Fruit fly (Drosophila melanogaster) whole organism: Measurements from ENCODE around the gene Sry-alpha.

ENCODE experiments used
- CG8478 ChIP-seq: fragments of >200 bp; optimal IDR thresholded peaks from 2 replicates; lab custom pipeline; 2018; ENCODE audit warnings: inconsistent platforms
- Dll ChIP-seq: fragments of >200 bp; optimal IDR thresholded peaks from 2 replicates; lab custom pipeline; 2017
- EcR ChIP-seq, 2 experiments: fragments of >200 bp; optimal IDR thresholded peaks; 2 replicates each; lab custom pipeline; 2017; ENCODE audit warnings: missing biosample characterization in 2 of 2, missing genetic modification characterization in 2 of 2, missing genetic modification reagents in 2 of 2
- pan ChIP-seq: fragments of >200 bp; optimal IDR thresholded peaks from 2 replicates; lab custom pipeline; 2017
- psq ChIP-seq: fragments of >200 bp; optimal IDR thresholded peaks from 2 replicates; lab custom pipeline; 2017
- usp ChIP-seq: fragments of >200 bp; optimal IDR thresholded peaks from 2 replicates; lab custom pipeline; 2017; ENCODE audit warnings: missing biosample characterization, missing genetic modification characterization, mixed read lengths

- TF ChIP-seq usp (GFP tag; lab: Kevin White, UChicago) (no peak), pan (lab: Kevin White, UChicago) (no peak), psq (no peak), CG8478 (no peak), Dll (no peak), EcR (GFP tag; optimal IDR thresholded peaks at IDR 0.05; lab: Kevin White, UChicago) (no peak)
Measured at dm6 chr3R:30062543-30062942, 23.0 kb downstream of the Sry-alpha start.
